Worm (Caenorhabditis elegans) whole organism, early embryonic: Measurements from ENCODE around the gene sprr-2.

Experiments used
- B0310.2 ChIP-seq: sonication (generic microtip); optimal IDR thresholded peaks from 2 replicates; lab custom pipeline; 2016; ENCODE audit warnings: mild to moderate bottlenecking, missing genetic modification characterization, missing compliant biosample characterization
- F13C5.2 ChIP-seq: sonication (generic microtip); optimal IDR thresholded peaks from 2 replicates; lab custom pipeline; 2017; ENCODE audit warnings: mild to moderate bottlenecking, missing genetic modification characterization, inconsistent platforms, missing compliant biosample characterization
- ama-1 ChIP-seq: fragments of 150-350 bp; optimal IDR thresholded peaks from 2 replicates; lab custom pipeline; 2014
- ets-7 ChIP-seq: sonication (generic microtip); optimal IDR thresholded peaks from 2 replicates; lab custom pipeline; 2016; ENCODE audit warnings: missing genotype, missing genetic modification characterization, missing compliant biosample characterization
- flt-1 ChIP-seq: fragments of 200-800 bp; sonication (Bioruptor generic); IDR thresholded peaks from 2 replicates; pipeline ENCODE4 v1.3.6; 2022; ENCODE audit warnings: missing genetic modification characterization, missing compliant biosample characterization
- pes-1 ChIP-seq: fragments of 200-800 bp; sonication (Bioruptor generic); IDR thresholded peaks from 2 replicates; pipeline ENCODE4 v1.3.6; 2022; ENCODE audit warnings: missing genetic modification reagents, missing genetic modification characterization, missing compliant biosample characterization
- tra-4 ChIP-seq: sonication (generic microtip); optimal IDR thresholded peaks from 2 replicates; lab custom pipeline; 2017; ENCODE audit warnings: missing genetic modification characterization, missing compliant biosample characterization

DNA sequence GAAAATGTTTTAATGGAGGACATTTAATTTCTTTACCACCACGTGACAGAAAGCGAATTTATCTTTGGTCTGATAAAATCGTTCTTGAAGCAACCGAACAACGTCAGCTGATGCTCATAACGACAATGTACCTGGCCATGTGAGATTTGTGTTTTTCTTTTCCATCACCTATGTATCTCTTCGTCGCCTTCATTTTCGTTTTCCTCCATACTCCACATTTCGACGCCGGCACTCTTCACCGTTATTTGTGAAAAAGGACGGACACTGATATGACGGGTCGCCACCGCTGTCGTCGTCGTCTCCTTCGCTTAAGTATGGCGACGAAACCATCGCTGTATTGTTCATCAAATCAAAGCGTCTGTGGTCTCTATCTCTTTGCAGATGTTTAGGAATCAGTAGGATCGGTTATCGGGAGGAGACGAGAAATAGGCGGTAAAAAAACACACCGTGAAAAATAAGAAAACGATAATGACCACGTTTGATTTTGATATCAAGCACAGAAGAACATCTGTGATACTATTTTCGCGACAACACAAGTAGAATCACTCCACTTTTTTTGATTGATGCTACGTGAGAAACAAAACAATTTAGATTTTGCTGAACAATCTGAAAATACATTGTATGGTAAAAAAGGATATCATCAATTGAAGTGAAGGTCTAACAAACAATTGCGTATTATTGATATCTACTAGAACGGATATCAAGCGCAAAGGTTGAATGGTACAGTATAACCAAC lies 6.3 kb upstream of the sprr-2 start:
- TF ChIP-seq pes-1 (GFP tag; lab: Robert Waterston, UW) = no peak
- no peak for TF ChIP-seq tra-4 (tag; lab: Kevin White, UChicago)
- no peak for TF ChIP-seq F13C5.2 (tag; lab: Kevin White, UChicago)
- TF ChIP-seq ama-1 (lab: Kevin White, UChicago) = no peak
- no peak for TF ChIP-seq flt-1 (GFP tag; lab: Robert Waterston, UW)
- TF ChIP-seq B0310.2 (tag; lab: Kevin White, UChicago) = no peak
- TF ChIP-seq ets-7 (tag; lab: Kevin White, UChicago) = no peak
